Worm (Caenorhabditis elegans): ENCODE measurements around the gene Y75B8A.31.

The Y75B8A.31 gene

ce11 chrIII:12351301-12351700 lies at the start of gene Y75B8A.31, which contains the start of gene pph-4.1:
Gene Y75B8A.31, plus strand, starts transcription at chrIII:12351642.
Gene pph-4.1, minus strand, starts transcription at chrIII:12351336.
- TF ChIP-seq pha-2 (tag; optimal IDR thresholded peaks at IDR 0.05) (peak; percentile 16), rnt-1 (tag; optimal IDR thresholded peaks at IDR 0.05) (peak; percentile 67), ttx-3 (tag; optimal IDR thresholded peaks at IDR 0.05) (peak; percentile 19), mec-3 (tag; optimal IDR thresholded peaks at IDR 0.05; ENCODE audit: borderline replicate concordance) (peak; percentile 81), ceh-6 (GFP tag; optimal IDR thresholded peaks at IDR 0.05) (no peak), K09A11.1 (tag; optimal IDR thresholded peaks at IDR 0.05; ENCODE audit: insufficient read depth) (no peak), pag-3 (tag; optimal IDR thresholded peaks at IDR 0.05; ENCODE audit: borderline replicate concordance) (no peak), pros-1 (tag; optimal IDR thresholded peaks at IDR 0.05) (no peak), ceh-24 (tag; optimal IDR thresholded peaks at IDR 0.05) (no peak), ceh-45 (GFP tag; IDR thresholded peaks at IDR 0.05) (no peak), ceh-2 (tag; optimal IDR thresholded peaks at IDR 0.05) (peak; percentile 92), ceh-19 (GFP tag; optimal IDR thresholded peaks at IDR 0.05) (no peak), ahr-1 (tag; optimal IDR thresholded peaks at IDR 0.05) (peak; percentile 35), fkh-6 (tag; optimal IDR thresholded peaks at IDR 0.05) (peak; percentile 27), madf-2 (tag; optimal IDR thresholded peaks at IDR 0.05) (no peak), unc-86 (tag; optimal IDR thresholded peaks at IDR 0.05) (peak; percentile 53), ets-4 (tag; optimal IDR thresholded peaks at IDR 0.05) (peak; percentile 93), hlh-6 (tag; optimal IDR thresholded peaks at IDR 0.05) (no peak), C08G9.2 (tag; optimal IDR thresholded peaks at IDR 0.05) (peak; percentile 93), pqm-1 (tag; optimal IDR thresholded peaks at IDR 0.05) (peak; percentile 54), odd-2 (tag; optimal IDR thresholded peaks at IDR 0.05) (no peak), ceh-14 (tag; optimal IDR thresholded peaks at IDR 0.05) (peak; percentile 71), ceh-31 (tag; optimal IDR thresholded peaks at IDR 0.05) (peak; percentile 95), hlh-8 (tag; optimal IDR thresholded peaks at IDR 0.05) (peak; percentile 83), nhr-11 (tag; optimal IDR thresholded peaks at IDR 0.05) (no peak), tbx-7 (tag; optimal IDR thresholded peaks at IDR 0.05) (peak; percentile 82), ceh-48 (tag; optimal IDR thresholded peaks at IDR 0.05) (no peak), ceh-9 (tag; optimal IDR thresholded peaks at IDR 0.05) (no peak), syd-9 (tag; optimal IDR thresholded peaks at IDR 0.05) (peak; percentile 34), F13H6.1 (tag; optimal IDR thresholded peaks at IDR 0.05) (peak; percentile 32), hlh-15 (tag; optimal IDR thresholded peaks at IDR 0.05) (no peak), dmd-4 (tag; optimal IDR thresholded peaks at IDR 0.05; ENCODE audit: borderline replicate concordance) (no peak), gmeb-2 (tag; optimal IDR thresholded peaks at IDR 0.05) (no peak), fkh-10 (GFP tag; optimal IDR thresholded peaks at IDR 0.05) (no peak), elt-2 (tag; optimal IDR thresholded peaks at IDR 0.05) (peak; percentile 77), ref-2 (tag; optimal IDR thresholded peaks at IDR 0.05) (peak; percentile 65), lin-11 (tag; optimal IDR thresholded peaks at IDR 0.05) (peak; percentile 8), pat-9 (tag; optimal IDR thresholded peaks at IDR 0.05) (peak; percentile 72), fax-1 (tag; optimal IDR thresholded peaks at IDR 0.05) (peak; percentile 77), eyg-1 (tag; optimal IDR thresholded peaks at IDR 0.05) (peak; percentile 36), nfya-1 (tag; optimal IDR thresholded peaks at IDR 0.05) (peak; percentile 67), elt-4 (tag; optimal IDR thresholded peaks at IDR 0.05) (no peak), ztf-16 (tag; optimal IDR thresholded peaks at IDR 0.05) (peak; percentile 24), lim-6 (tag; optimal IDR thresholded peaks at IDR 0.05) (peak; percentile 65), hlh-30 (tag; optimal IDR thresholded peaks at IDR 0.05; ENCODE audit: insufficient read depth) (no peak), unc-3 (GFP tag; conservative IDR thresholded peaks at IDR 0.05) (peak; percentile 35; the same call in 1 of the 2 replicates), unc-3 (tag; optimal IDR thresholded peaks at IDR 0.05) (peak; percentile 49), npax-4 (tag; optimal IDR thresholded peaks at IDR 0.05) (no peak), pax-1 (tag; optimal IDR thresholded peaks at IDR 0.05) (peak; percentile 15), unc-42 (tag; optimal IDR thresholded peaks at IDR 0.05) (peak; percentile 69), tbx-2 (tag; optimal IDR thresholded peaks at IDR 0.05) (peak; percentile 88), sox-4 (tag; optimal IDR thresholded peaks at IDR 0.05) (no peak), ceh-34 (tag; optimal IDR thresholded peaks at IDR 0.05) (peak; percentile 58), ceh-18 (tag; optimal IDR thresholded peaks at IDR 0.05) (peak; percentile 60)
